Worm (Caenorhabditis elegans): ENCODE results near the gene ugt-13.

ce11 chrV:4901074-4901473 lies 7.6 kb upstream of the ugt-13 start, which contains the start of gene ugt-67:
- no peak for TF ChIP-seq him-1 (tag; optimal IDR thresholded peaks at IDR 0.05)
- TF ChIP-seq W03F9.2 (tag; optimal IDR thresholded peaks at IDR 0.05): no peak

Data from whole organism, L4/young adult.